Worm (Caenorhabditis elegans) whole organism, young adult: ENCODE data around the gene cysl-3.

Experiments used
- B0019.2 ChIP-seq: fragments of 200-800 bp; sonication (Bioruptor generic); conservative IDR thresholded peaks from 2 replicates; pipeline ENCODE4 v1.3.6; 2022; ENCODE audit warnings: missing genetic modification reagents, missing genetic modification characterization, missing compliant biosample characterization
- C17E4.6 ChIP-seq: fragments of 200-800 bp; sonication (Bioruptor generic); IDR thresholded peaks from 2 replicates; pipeline ENCODE4 v1.3.6; 2022; ENCODE audit warnings: missing genetic modification reagents, missing genetic modification characterization, missing compliant biosample characterization
- F23B12.7 ChIP-seq: sonication (generic microtip); optimal IDR thresholded peaks from 2 replicates; lab custom pipeline; 2017; ENCODE audit warnings: missing genetic modification characterization, mild to moderate bottlenecking, missing compliant biosample characterization, antibody characterized with exemption, moderate library complexity; ENCODE audit not compliant: insufficient read depth
- F39B2.1 ChIP-seq: fragments of 200-800 bp; sonication (Bioruptor generic); IDR thresholded peaks from 2 replicates; pipeline ENCODE4 v1.3.6; 2022; ENCODE audit warnings: missing genetic modification reagents, missing genetic modification characterization, missing compliant biosample characterization
- F57A8.1 ChIP-seq: fragments of 200-800 bp; sonication (Bioruptor generic); optimal IDR thresholded peaks from 2 replicates; lab custom pipeline; 2018; ENCODE audit warnings: mild to moderate bottlenecking, missing genetic modification characterization, moderate library complexity, missing compliant biosample characterization
- K12H6.12 ChIP-seq: fragments of 200-800 bp; sonication (Bioruptor generic); optimal IDR thresholded peaks from 2 replicates; lab custom pipeline; 2018; ENCODE audit warnings: mild to moderate bottlenecking, missing genetic modification characterization, missing compliant biosample characterization
- T07F8.4 ChIP-seq: sonication (generic microtip); optimal IDR thresholded peaks from 2 replicates; lab custom pipeline; 2016; ENCODE audit warnings: mild to moderate bottlenecking, missing genetic modification characterization, moderate library complexity, missing compliant biosample characterization
- Y67H2A.10 ChIP-seq: fragments of 200-800 bp; sonication (Bioruptor generic); conservative IDR thresholded peaks from 2 replicates; pipeline ENCODE4 v1.3.6; 2022; ENCODE audit warnings: missing genetic modification reagents, missing genetic modification characterization, missing compliant biosample characterization
- Y95B8A.8 ChIP-seq: fragments of 200-800 bp; sonication (Bioruptor generic); IDR thresholded peaks from 2 replicates; pipeline ENCODE4 v1.3.6; 2022; ENCODE audit warnings: missing genetic modification reagents, missing genetic modification characterization, missing compliant biosample characterization
- aptf-3 ChIP-seq: fragments of 200-800 bp; sonication (Bioruptor generic); IDR thresholded peaks from 2 replicates; pipeline ENCODE4 v1.3.6; 2022; ENCODE audit warnings: missing genetic modification characterization, missing compliant biosample characterization
- athp-1 ChIP-seq: sonication (generic microtip); optimal IDR thresholded peaks from 2 replicates; lab custom pipeline; 2017; ENCODE audit warnings: mild to moderate bottlenecking, missing genetic modification characterization, missing compliant biosample characterization
- attf-3 ChIP-seq: fragments of 200-800 bp; sonication (Bioruptor generic); conservative IDR thresholded peaks from 2 replicates; pipeline ENCODE4 v1.3.6; 2022; ENCODE audit warnings: missing genetic modification reagents, missing genetic modification characterization, missing compliant biosample characterization
- attf-5 ChIP-seq: fragments of 200-800 bp; sonication (Bioruptor generic); optimal IDR thresholded peaks from 2 replicates; lab custom pipeline; 2018; ENCODE audit warnings: mild to moderate bottlenecking, missing genetic modification characterization, missing compliant biosample characterization
- ceh-100 ChIP-seq: fragments of 200-800 bp; sonication (Bioruptor generic); IDR thresholded peaks from 2 replicates; pipeline ENCODE4 v1.3.6; 2022; ENCODE audit warnings: missing genetic modification reagents, missing genetic modification characterization, missing compliant biosample characterization
- ceh-40 ChIP-seq: fragments of 200-800 bp; sonication (Bioruptor generic); IDR thresholded peaks from 2 replicates; pipeline ENCODE4 v1.3.6; 2022; ENCODE audit warnings: missing genetic modification characterization, missing compliant biosample characterization
- ceh-91 ChIP-seq: fragments of 200-800 bp; sonication (Bioruptor generic); IDR thresholded peaks from 2 replicates; pipeline ENCODE4 v1.3.6; 2022; ENCODE audit warnings: missing genetic modification reagents, missing genetic modification characterization, missing compliant biosample characterization
- dox-1 ChIP-seq: fragments of 200-800 bp; sonication (Bioruptor generic); IDR thresholded peaks from 2 replicates; pipeline ENCODE4 v1.3.6; 2022; ENCODE audit warnings: missing genetic modification reagents, missing genetic modification characterization, missing compliant biosample characterization
- egrh-3 ChIP-seq: fragments of 200-800 bp; sonication (Bioruptor generic); IDR thresholded peaks from 2 replicates; pipeline ENCODE4 v1.3.6; 2022; ENCODE audit warnings: missing genetic modification reagents, missing genetic modification characterization, missing compliant biosample characterization
- ekl-4 ChIP-seq: fragments of 200-800 bp; sonication (Bioruptor generic); IDR thresholded peaks from 2 replicates; pipeline ENCODE4 v1.3.6; 2022; ENCODE audit warnings: missing genetic modification reagents, missing genetic modification characterization, missing compliant biosample characterization
- fkh-3 ChIP-seq: sonication (generic microtip); optimal IDR thresholded peaks from 2 replicates; lab custom pipeline; 2016; ENCODE audit warnings: mild to moderate bottlenecking, missing genetic modification characterization, missing compliant biosample characterization
- him-1 ChIP-seq: sonication (generic microtip); optimal IDR thresholded peaks from 2 replicates; lab custom pipeline; 2016; ENCODE audit warnings: missing genotype, missing genetic modification reagents, missing genetic modification characterization, missing compliant biosample characterization
- hlh-26 ChIP-seq: fragments of 200-800 bp; sonication (Bioruptor generic); conservative IDR thresholded peaks from 2 replicates; pipeline ENCODE4 v1.3.6; 2022; ENCODE audit warnings: missing genetic modification reagents, missing genetic modification characterization, missing compliant biosample characterization
- hmg-1.2 ChIP-seq: fragments of 200-800 bp; sonication (Bioruptor generic); IDR thresholded peaks from 2 replicates; pipeline ENCODE4 v1.3.6; 2022; ENCODE audit warnings: missing genetic modification reagents, missing genetic modification characterization, missing compliant biosample characterization
- lag-1 ChIP-seq: fragments of 200-800 bp; sonication (Bioruptor generic); IDR thresholded peaks from 2 replicates; pipeline ENCODE4 v1.3.6; 2022; ENCODE audit warnings: missing genetic modification reagents, missing genetic modification characterization, missing compliant biosample characterization
- let-607 ChIP-seq, 2 experiments: fragments of 200-800 bp in 1 of 2; sonication (Bioruptor generic) in 1 of 2; sonication (generic microtip) in 1 of 2; optimal IDR thresholded peaks; 2 replicates each; lab custom pipeline; 2016 to 2018; ENCODE audit warnings: mild to moderate bottlenecking in 2 of 2, missing compliant biosample characterization in 2 of 2, missing genetic modification characterization in 2 of 2, moderate library complexity in 2 of 2, missing genotype in 1 of 2
- lin-26 ChIP-seq: fragments of 200-800 bp; sonication (Bioruptor generic); IDR thresholded peaks from 2 replicates; pipeline ENCODE4 v1.3.6; 2022; ENCODE audit warnings: missing genetic modification reagents, missing genetic modification characterization, missing compliant biosample characterization
- lin-35 ChIP-seq, 3 experiments: fragments of 150-350 bp in 2 of 3; sonication (generic microtip) in 1 of 3; optimal IDR thresholded peaks; 2 replicates each; lab custom pipeline; 2014 to 2018; ENCODE audit warnings: missing biosample characterization in 3 of 3, missing genetic modification characterization in 3 of 3, missing genetic modification reagents in 3 of 3
- lin-54 ChIP-seq: fragments of 200-800 bp; sonication (Bioruptor generic); optimal IDR thresholded peaks from 2 replicates; lab custom pipeline; 2018; ENCODE audit warnings: mild to moderate bottlenecking, missing genetic modification characterization, missing compliant biosample characterization
- nfyb-1 ChIP-seq: fragments of 200-800 bp; sonication (Bioruptor generic); IDR thresholded peaks from 2 replicates; pipeline ENCODE4 v1.3.6; 2022; ENCODE audit warnings: missing genetic modification reagents, missing genetic modification characterization, missing compliant biosample characterization
- nhr-80 ChIP-seq: sonication (generic microtip); optimal IDR thresholded peaks from 2 replicates; lab custom pipeline; 2016; ENCODE audit warnings: missing genetic modification characterization, missing compliant biosample characterization
- pha-4 ChIP-seq: fragments of 150-350 bp; sonication (generic microtip); optimal IDR thresholded peaks from 2 replicates; lab custom pipeline; 2014; ENCODE audit warnings: missing biosample characterization, missing genetic modification reagents, missing genetic modification characterization
- rcor-1 ChIP-seq: fragments of 200-800 bp; sonication (Bioruptor generic); IDR thresholded peaks from 2 replicates; pipeline ENCODE4 v1.3.6; 2022; ENCODE audit warnings: missing genetic modification reagents, missing genetic modification characterization, missing compliant biosample characterization
- rec-8 ChIP-seq, 2 experiments: sonication (generic microtip); optimal IDR thresholded peaks; 2 replicates each; lab custom pipeline; 2016; ENCODE audit warnings: mild to moderate bottlenecking in 2 of 2, missing genetic modification characterization in 2 of 2, missing genetic modification reagents in 2 of 2, missing genotype in 2 of 2, missing biosample characterization in 1 of 2, missing compliant biosample characterization in 1 of 2, moderate library complexity in 1 of 2
- repo-1 ChIP-seq: sonication (generic microtip); optimal IDR thresholded peaks from 2 replicates; lab custom pipeline; 2017; ENCODE audit warnings: mild to moderate bottlenecking, missing genetic modification characterization, missing compliant biosample characterization
- rpc-1 ChIP-seq, 2 experiments: fragments of 150-350 bp in 1 of 2; sonication (generic microtip) in 1 of 2; optimal IDR thresholded peaks; 2 replicates each; lab custom pipeline; 2014 to 2018; ENCODE audit warnings: missing biosample characterization in 1 of 2, missing genetic modification characterization in 1 of 2, missing genetic modification reagents in 1 of 2, missing genotype in 1 of 2
- sea-2 ChIP-seq: fragments of 200-800 bp; sonication (Bioruptor generic); IDR thresholded peaks from 2 replicates; pipeline ENCODE4 v1.3.6; 2022; ENCODE audit warnings: missing genetic modification characterization, missing compliant biosample characterization
- somi-1 ChIP-seq: fragments of 200-800 bp; sonication (Bioruptor generic); optimal IDR thresholded peaks from 2 replicates; lab custom pipeline; 2018; ENCODE audit warnings: mild to moderate bottlenecking, missing genetic modification characterization, missing compliant biosample characterization
- sptf-2 ChIP-seq: fragments of 200-800 bp; sonication (Bioruptor generic); optimal IDR thresholded peaks from 2 replicates; lab custom pipeline; 2018; ENCODE audit warnings: mild to moderate bottlenecking, missing genetic modification characterization, missing compliant biosample characterization
- unc-62 ChIP-seq: fragments of 150-350 bp; optimal IDR thresholded peaks from 2 replicates; lab custom pipeline; 2014; ENCODE audit warnings: missing biosample characterization, missing genetic modification reagents, missing genetic modification characterization
- xnd-1 ChIP-seq: sonication (generic microtip); optimal IDR thresholded peaks from 2 replicates; lab custom pipeline; 2016; ENCODE audit warnings: missing genotype, missing genetic modification reagents, missing genetic modification characterization, missing compliant biosample characterization
- zfh-2 ChIP-seq: fragments of 200-800 bp; sonication (Bioruptor generic); conservative IDR thresholded peaks from 2 replicates; pipeline ENCODE4 v1.3.6; 2022; ENCODE audit warnings: missing genetic modification reagents, missing genetic modification characterization, missing compliant biosample characterization
- zim-3 ChIP-seq: sonication (generic microtip); optimal IDR thresholded peaks from 2 replicates; lab custom pipeline; 2017; ENCODE audit warnings: mild to moderate bottlenecking, missing genetic modification characterization, moderate library complexity, missing compliant biosample characterization
- ztf-18 ChIP-seq: sonication (generic microtip); optimal IDR thresholded peaks from 2 replicates; lab custom pipeline; 2016; ENCODE audit warnings: missing genotype, mild to moderate bottlenecking, missing genetic modification characterization, missing compliant biosample characterization
- ztf-22 ChIP-seq: fragments of 200-800 bp; sonication (Bioruptor generic); optimal IDR thresholded peaks from 2 replicates; lab custom pipeline; 2018; ENCODE audit warnings: mild to moderate bottlenecking, missing genetic modification characterization, moderate library complexity, missing compliant biosample characterization
- ztf-28 ChIP-seq: fragments of 200-800 bp; sonication (Bioruptor generic); IDR thresholded peaks from 2 replicates; pipeline ENCODE4 v1.3.6; 2022; ENCODE audit warnings: missing genetic modification reagents, missing genetic modification characterization, missing compliant biosample characterization
- ztf-6 ChIP-seq: fragments of 200-800 bp; sonication (Bioruptor generic); IDR thresholded peaks from 2 replicates; pipeline ENCODE4 v1.3.6; 2022; ENCODE audit warnings: missing genetic modification reagents, missing genetic modification characterization, missing compliant biosample characterization

cysl-3 gene

DNA sequence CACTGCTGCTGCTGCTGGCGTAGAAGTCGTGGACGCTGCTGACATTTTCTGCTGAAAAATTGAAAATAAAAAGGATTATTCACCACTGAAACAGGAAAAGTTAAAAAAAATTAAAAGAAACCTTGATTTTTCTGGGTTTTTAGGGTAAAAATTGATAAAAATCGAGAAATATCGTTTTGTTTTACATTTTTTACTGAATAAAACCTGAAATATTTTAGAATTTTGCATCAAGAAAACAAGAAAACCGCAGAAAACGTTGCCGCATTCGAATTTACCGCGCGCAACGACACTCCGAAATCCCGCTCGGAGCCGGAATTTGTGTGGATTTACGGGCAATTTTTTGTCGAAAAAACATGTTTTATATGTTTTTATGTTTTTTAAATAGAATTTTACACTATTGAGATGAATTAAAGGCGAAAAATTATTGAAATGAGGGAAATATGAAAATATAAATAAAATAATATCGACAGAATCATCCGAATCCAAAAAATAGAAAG, 16.5 kb downstream of the cysl-3 start, which contains the start of gene chk-1 (continued):
- TF ChIP-seq somi-1 (GFP tag; lab: Kevin White, UChicago) (no peak), F23B12.7 (tag; lab: Kevin White, UChicago) (peak; percentile 77), attf-3 (GFP tag; lab: Robert Waterston, UW) (peak; percentile 98), pha-4 (tag; lab: Kevin White, UChicago) (peak; percentile 8), zfh-2 (GFP tag; lab: Robert Waterston, UW) (0 out of 2 replicates have a peak, but pooled peaks have one; percentile 8), ztf-6 (GFP tag; lab: Robert Waterston, UW) (no peak), dox-1 (peak; percentile 48), rcor-1 (GFP tag; lab: Robert Waterston, UW) (0 out of 2 replicates have a peak, but pooled peaks have one; percentile 9), attf-5 (GFP tag; lab: Kevin White, UChicago) (peak; percentile 71)

DNA sequence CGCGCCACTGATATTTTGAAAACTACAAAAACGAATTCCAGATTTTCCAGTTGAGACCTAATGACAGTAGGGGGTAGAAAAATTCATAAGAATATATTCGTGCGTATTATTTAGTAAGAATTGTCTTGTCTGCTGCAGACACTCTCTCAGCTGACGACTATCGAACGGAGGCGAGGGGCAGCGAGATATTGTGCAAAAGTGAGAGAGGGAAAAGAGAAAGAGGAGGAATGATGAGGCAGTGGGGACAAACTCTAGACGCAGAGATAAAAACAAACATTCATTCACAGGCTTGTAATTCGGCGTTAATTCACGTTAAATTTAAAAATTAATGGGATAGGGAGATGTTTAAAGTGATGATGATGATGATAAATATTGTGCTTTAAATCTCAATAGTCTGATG, 19.0 kb downstream of the cysl-3 start, which contains the start of gene gid-7:
TSS of gene gid-7 (minus strand) at position 188 of the 400 bp plus-strand sequence.
- no peak for TF ChIP-seq fkh-3 (tag; lab: Kevin White, UChicago)
- no peak for TF ChIP-seq rec-8 (tag; optimal IDR thresholded peaks at IDR 0.05; lab: Kevin White, UChicago)
- no peak for TF ChIP-seq nhr-80
- TF ChIP-seq rpc-1 (optimal IDR thresholded peaks at IDR 0.05; lab: Kevin White, UChicago): no peak
- no peak for TF ChIP-seq rpc-1 (tag; optimal IDR thresholded peaks at IDR 0.05; lab: Kevin White, UChicago)
- no peak for TF ChIP-seq zim-3
- TF ChIP-seq Y67H2A.10 (GFP tag; lab: Robert Waterston, UW): no peak
- no peak for TF ChIP-seq hlh-26 (GFP tag; lab: Robert Waterston, UW)
- TF ChIP-seq nfyb-1 (GFP tag; lab: Robert Waterston, UW): 0 out of 2 replicates have a peak, but pooled peaks have one; percentile 36
- no peak for TF ChIP-seq C17E4.6 (GFP tag; lab: Robert Waterston, UW)
- no peak for TF ChIP-seq F39B2.1 (GFP tag; lab: Robert Waterston, UW)
- TF ChIP-seq lin-26 (GFP tag; lab: Robert Waterston, UW): 0 out of 2 replicates have a peak, but pooled peaks have one; percentile 24
- TF ChIP-seq K12H6.12: no peak
- no peak for TF ChIP-seq pha-4 (tag; lab: Kevin White, UChicago)
- TF ChIP-seq ekl-4: 0 out of 2 replicates have a peak, but pooled peaks have one; percentile 28
- TF ChIP-seq xnd-1 (tag; lab: Kevin White, UChicago): no peak
- no peak for TF ChIP-seq B0019.2 (GFP tag; lab: Robert Waterston, UW)
- TF ChIP-seq aptf-3 (GFP tag; lab: Robert Waterston, UW): no peak
- no peak for TF ChIP-seq ztf-28 (GFP tag; lab: Robert Waterston, UW)
- no peak for TF ChIP-seq sptf-2
- TF ChIP-seq ztf-22: no peak
- no peak for TF ChIP-seq sea-2 (GFP tag; lab: Robert Waterston, UW)
- no peak for TF ChIP-seq Y95B8A.8 (GFP tag; lab: Robert Waterston, UW)
- no peak for TF ChIP-seq let-607 (tag; optimal IDR thresholded peaks at IDR 0.05; lab: Kevin White, UChicago)
- TF ChIP-seq ceh-40 (GFP tag; lab: Robert Waterston, UW): no peak
- TF ChIP-seq F57A8.1 (GFP tag; lab: Kevin White, UChicago): no peak
- no peak for TF ChIP-seq him-1 (tag; lab: Kevin White, UChicago)
- no peak for TF ChIP-seq ceh-100 (GFP tag; lab: Robert Waterston, UW)
- TF ChIP-seq athp-1 (tag; lab: Kevin White, UChicago): no peak
- TF ChIP-seq T07F8.4 (tag; lab: Kevin White, UChicago): no peak
- no peak for TF ChIP-seq ceh-91 (GFP tag; lab: Robert Waterston, UW)
- no peak for TF ChIP-seq repo-1 (tag; lab: Kevin White, UChicago)
- no peak for TF ChIP-seq rcor-1 (GFP tag; lab: Robert Waterston, UW)
- no peak for TF ChIP-seq ztf-18 (tag; lab: Kevin White, UChicago)
- TF ChIP-seq egrh-3: no peak
- peak; percentile 6 for TF ChIP-seq lin-54 (GFP tag; lab: Kevin White, UChicago)
- peak in 1 of 3 experiments; percentile 9 for TF ChIP-seq lin-35 (GFP tag; optimal IDR thresholded peaks at IDR 0.05; lab: Kevin White, UChicago)
- TF ChIP-seq lag-1: no peak
- TF ChIP-seq F23B12.7 (tag; lab: Kevin White, UChicago): no peak
- TF ChIP-seq hmg-1.2 (GFP tag; lab: Robert Waterston, UW): peak; percentile 97
- no peak for TF ChIP-seq unc-62 (GFP tag; lab: Kevin White, UChicago)
